Fruit fly (Drosophila melanogaster) whole organism, embryonic: Measurements from ENCODE around the gene CG31122.

Experiments
- ATbp ChIP-seq: fragments of 200-800 bp; sonication (Bioruptor generic); optimal IDR thresholded peaks from 2 replicates; lab custom pipeline; 2017; ENCODE audit warnings: missing biosample characterization, mild to moderate bottlenecking, missing genetic modification characterization, missing genetic modification reagents
- B-H1 ChIP-seq: fragments of 200-800 bp; sonication (Bioruptor generic); IDR thresholded peaks from 3 replicates; pipeline ENCODE4 v1.3.6; 2022; ENCODE audit warnings: missing biosample characterization, missing genetic modification characterization
- Blimp-1 ChIP-seq: fragments of 200-800 bp; sonication (Bioruptor generic); optimal IDR thresholded peaks from 3 replicates; lab custom pipeline; 2018; ENCODE audit warnings: missing biosample characterization, missing genetic modification characterization, mild to moderate bottlenecking, moderate library complexity, missing genetic modification reagents
- CG10565 ChIP-seq: fragments of 200-800 bp; sonication (Bioruptor generic); optimal IDR thresholded peaks from 3 replicates; lab custom pipeline; 2016; ENCODE audit warnings: missing biosample characterization, mild to moderate bottlenecking, missing genetic modification characterization
- CG11085 ChIP-seq: fragments of 200-800 bp; sonication (Bioruptor generic); IDR thresholded peaks from 2 replicates; pipeline ENCODE4 v1.3.6; 2022; ENCODE audit warnings: missing biosample characterization, missing genetic modification characterization
- CG12236 ChIP-seq: fragments of 200-800 bp; sonication (Bioruptor generic); optimal IDR thresholded peaks from 2 replicates; lab custom pipeline; 2016; ENCODE audit warnings: missing biosample characterization, missing genetic modification characterization
- CG13424 ChIP-seq: fragments of 200-800 bp; sonication (Bioruptor generic); optimal IDR thresholded peaks from 2 replicates; lab custom pipeline; 2019; ENCODE audit warnings: missing biosample characterization, mild to moderate bottlenecking, missing genetic modification characterization, moderate library complexity
- CG14014 ChIP-seq: fragments of 200-800 bp; sonication (Bioruptor generic); IDR thresholded peaks from 2 replicates; pipeline ENCODE4 v1.3.6; 2022; ENCODE audit warnings: missing biosample characterization, missing genetic modification characterization
- CG14965 ChIP-seq: fragments of 200-800 bp; sonication (Bioruptor generic); optimal IDR thresholded peaks from 2 replicates; lab custom pipeline; 2016; ENCODE audit warnings: missing biosample characterization, missing genetic modification characterization, borderline replicate concordance
- CG18599 ChIP-seq: fragments of 200-800 bp; sonication (Bioruptor generic); optimal IDR thresholded peaks from 3 replicates; lab custom pipeline; 2017; ENCODE audit warnings: missing biosample characterization, missing genetic modification characterization, mild to moderate bottlenecking, moderate library complexity, missing genetic modification reagents
- CG18619 ChIP-seq: fragments of 200-800 bp; sonication (Bioruptor generic); optimal IDR thresholded peaks from 3 replicates; lab custom pipeline; 2017; ENCODE audit warnings: missing biosample characterization, mild to moderate bottlenecking, missing genetic modification characterization
- CG2129 ChIP-seq: fragments of 200-800 bp; sonication (Bioruptor generic); IDR thresholded peaks from 2 replicates; pipeline ENCODE4 v1.3.6; 2022; ENCODE audit warnings: missing biosample characterization, missing genetic modification characterization; ENCODE audit not compliant: partially characterized antibody
- CG2875 ChIP-seq: fragments of 200-800 bp; sonication (Bioruptor generic); optimal IDR thresholded peaks from 2 replicates; lab custom pipeline; 2017; ENCODE audit warnings: missing biosample characterization, mild to moderate bottlenecking, missing genetic modification characterization, missing genetic modification reagents
- CG30020 ChIP-seq: fragments of 200-800 bp; optimal IDR thresholded peaks from 2 replicates; lab custom pipeline; 2019; ENCODE audit warnings: missing biosample characterization, mild to moderate bottlenecking, missing genetic modification characterization, moderate library complexity
- CG4282 ChIP-seq: fragments of 200-800 bp; sonication (Bioruptor generic); optimal IDR thresholded peaks from 2 replicates; lab custom pipeline; 2016; ENCODE audit warnings: missing biosample characterization, missing genetic modification characterization
- CG5953 ChIP-seq: fragments of 200-800 bp; sonication (Bioruptor generic); IDR thresholded peaks from 2 replicates; pipeline ENCODE4 v1.3.6; 2022; ENCODE audit warnings: missing biosample characterization, missing genetic modification characterization
- CG6683 ChIP-seq: fragments of 200-800 bp; sonication (Bioruptor generic); optimal IDR thresholded peaks from 2 replicates; lab custom pipeline; 2017; ENCODE audit warnings: missing biosample characterization, mild to moderate bottlenecking, missing genetic modification characterization, missing genetic modification reagents
- CG6765 ChIP-seq: fragments of 200-800 bp; sonication (Bioruptor generic); optimal IDR thresholded peaks from 3 replicates; lab custom pipeline; 2017; ENCODE audit warnings: missing biosample characterization, mild to moderate bottlenecking, missing genetic modification characterization
- CG9727 ChIP-seq: fragments of 200-800 bp; sonication (Bioruptor generic); optimal IDR thresholded peaks from 3 replicates; lab custom pipeline; 2017; ENCODE audit warnings: missing biosample characterization, mild to moderate bottlenecking, missing genetic modification characterization
- Chrac-16 ChIP-seq: fragments of 200-800 bp; sonication (Bioruptor generic); optimal IDR thresholded peaks from 3 replicates; lab custom pipeline; 2016; ENCODE audit warnings: missing biosample characterization, missing genetic modification characterization
- CoRest ChIP-seq: fragments of 200-800 bp; sonication (Bioruptor generic); optimal IDR thresholded peaks from 3 replicates; lab custom pipeline; 2018; ENCODE audit warnings: missing biosample characterization, mild to moderate bottlenecking, missing genetic modification characterization, moderate library complexity
- D19B ChIP-seq: fragments of 200-800 bp; sonication (Bioruptor generic); optimal IDR thresholded peaks from 2 replicates; lab custom pipeline; 2017; ENCODE audit warnings: missing biosample characterization, mild to moderate bottlenecking, missing genetic modification characterization
- Dad ChIP-seq: fragments of 200-800 bp; sonication (Bioruptor generic); optimal IDR thresholded peaks from 3 replicates; lab custom pipeline; 2016; ENCODE audit warnings: missing biosample characterization, missing genetic modification characterization
- Doc3 ChIP-seq: fragments of 200-800 bp; sonication (Bioruptor generic); IDR thresholded peaks from 3 replicates; pipeline ENCODE4 v1.3.6; 2022; ENCODE audit warnings: missing biosample characterization, missing genetic modification characterization; ENCODE audit not compliant: partially characterized antibody
- Hand ChIP-seq: fragments of 200-800 bp; sonication (Bioruptor generic); optimal IDR thresholded peaks from 2 replicates; lab custom pipeline; 2017; ENCODE audit warnings: mild to moderate bottlenecking, missing biosample characterization, missing genetic modification reagents, missing genetic modification characterization
- Hmr ChIP-seq: fragments of 200-800 bp; sonication (Bioruptor generic); optimal IDR thresholded peaks from 3 replicates; lab custom pipeline; 2017; ENCODE audit warnings: mild to moderate bottlenecking, missing biosample characterization, missing genetic modification reagents, missing genetic modification characterization
- Lhr ChIP-seq: fragments of 200-800 bp; sonication (Bioruptor generic); optimal IDR thresholded peaks from 3 replicates; lab custom pipeline; 2017; ENCODE audit warnings: mild to moderate bottlenecking, missing biosample characterization, missing genetic modification reagents, missing genetic modification characterization
- Oaz ChIP-seq: fragments of 200-800 bp; sonication (Bioruptor generic); IDR thresholded peaks from 2 replicates; pipeline ENCODE4 v1.3.6; 2022; ENCODE audit warnings: missing biosample characterization, missing genetic modification characterization
- PHDP ChIP-seq: fragments of 200-800 bp; sonication (Bioruptor generic); optimal IDR thresholded peaks from 3 replicates; lab custom pipeline; 2018; ENCODE audit warnings: missing biosample characterization, mild to moderate bottlenecking, missing genetic modification characterization, moderate library complexity
- Sin3A ChIP-seq: fragments of >200 bp; optimal IDR thresholded peaks from 2 replicates; lab custom pipeline; 2018
- Stat92E ChIP-seq, 3 experiments: fragments of >200 bp in 2 of 3; fragments of 200-800 bp in 1 of 3; sonication (Bioruptor generic) in 1 of 3; optimal IDR thresholded peaks; 2 replicates each; lab custom pipeline; 2017 to 2019; ENCODE audit warnings: missing biosample characterization in 3 of 3, missing genetic modification characterization in 3 of 3, mild to moderate bottlenecking in 1 of 3, moderate library complexity in 1 of 3
- Tbp ChIP-seq: fragments of >200 bp; optimal IDR thresholded peaks from 2 replicates; lab custom pipeline; 2018; ENCODE audit warnings: missing biosample characterization, missing genetic modification characterization
- Trl ChIP-seq, 3 experiments: fragments of >200 bp in 2 of 3; fragments of 200-800 bp in 1 of 3; sonication (Bioruptor generic) in 1 of 3; optimal IDR thresholded peaks; 2 replicates in 1 of 3; 3 replicates in 2 of 3; lab custom pipeline; 2016 to 2017; ENCODE audit warnings: missing biosample characterization in 1 of 3, missing genetic modification characterization in 1 of 3
- ara ChIP-seq: fragments of 200-800 bp; sonication (Bioruptor generic); IDR thresholded peaks from 2 replicates; pipeline ENCODE4 v1.3.6; 2022; ENCODE audit warnings: missing biosample characterization, missing genetic modification characterization
- bowl ChIP-seq: fragments of 200-800 bp; sonication (Bioruptor generic); IDR thresholded peaks from 2 replicates; pipeline ENCODE4 v1.3.6; 2022; ENCODE audit warnings: missing biosample characterization, missing genetic modification characterization
- chinmo ChIP-seq: fragments of 200-800 bp; sonication (Bioruptor generic); IDR thresholded peaks from 4 replicates; pipeline ENCODE4 v1.3.6; 2022; ENCODE audit warnings: missing biosample characterization, missing genetic modification characterization; ENCODE audit not compliant: partially characterized antibody
- chn ChIP-seq: fragments of 200-800 bp; sonication (Bioruptor generic); optimal IDR thresholded peaks from 2 replicates; lab custom pipeline; 2016; ENCODE audit warnings: missing biosample characterization, missing genetic modification characterization
- ci ChIP-seq: fragments of 200-800 bp; sonication (Bioruptor generic); IDR thresholded peaks from 3 replicates; pipeline ENCODE4 v1.3.6; 2022; ENCODE audit warnings: missing biosample characterization, missing genetic modification characterization
- crol ChIP-seq: fragments of 200-800 bp; sonication (Bioruptor generic); IDR thresholded peaks from 2 replicates; pipeline ENCODE4 v1.3.6; 2022; ENCODE audit warnings: missing biosample characterization, missing genetic modification characterization
- dmrt11E ChIP-seq: fragments of 200-800 bp; sonication (Bioruptor generic); optimal IDR thresholded peaks from 3 replicates; lab custom pipeline; 2018; ENCODE audit warnings: missing biosample characterization, mild to moderate bottlenecking, missing genetic modification characterization, moderate library complexity
- klu ChIP-seq: fragments of 200-800 bp; sonication (Bioruptor generic); IDR thresholded peaks from 2 replicates; pipeline ENCODE4 v1.3.6; 2022; ENCODE audit warnings: missing biosample characterization, missing genetic modification characterization
- lmd ChIP-seq: fragments of 200-800 bp; sonication (Bioruptor generic); IDR thresholded peaks from 2 replicates; pipeline ENCODE4 v1.3.6; 2022; ENCODE audit warnings: missing biosample characterization, missing genetic modification characterization
- onecut ChIP-seq: fragments of 200-800 bp; sonication (Bioruptor generic); IDR thresholded peaks from 2 replicates; pipeline ENCODE4 v1.3.6; 2022; ENCODE audit warnings: missing biosample characterization, missing genetic modification characterization
- tll ChIP-seq, 2 experiments: fragments of 200-800 bp in 1 of 2; fragments of >200 bp in 1 of 2; sonication (Bioruptor generic) in 1 of 2; optimal IDR thresholded peaks; 2 replicates each; lab custom pipeline; 2017 to 2019; ENCODE audit warnings: missing biosample characterization in 2 of 2, missing genetic modification characterization in 2 of 2, mild to moderate bottlenecking in 1 of 2, moderate library complexity in 1 of 2
- trh ChIP-seq: fragments of 200-800 bp; sonication (Bioruptor generic); optimal IDR thresholded peaks from 2 replicates; lab custom pipeline; 2016; ENCODE audit warnings: missing biosample characterization, missing genetic modification characterization
- unc-4 ChIP-seq: fragments of 200-800 bp; sonication (Bioruptor generic); IDR thresholded peaks from 2 replicates; pipeline ENCODE4 v1.3.6; 2022; ENCODE audit warnings: missing biosample characterization, missing genetic modification characterization; ENCODE audit not compliant: partially characterized antibody
- vfl ChIP-seq: fragments of 200-800 bp; sonication (Bioruptor generic); optimal IDR thresholded peaks from 2 replicates; lab custom pipeline; 2016; ENCODE audit warnings: missing biosample characterization, missing genetic modification characterization

Gene CG31122

dm6 chr3R:18438827-18439717 lies 26.4 kb upstream of the CG31122 start (continued):
- TF ChIP-seq B-H1 (no peak; the same call in 2 of the 3 replicates), CG12236 (GFP tag; lab: Kevin White, UChicago) (peak; percentile 37), trh (peak; percentile 40), Sin3A (no peak), CG30020 (tag; lab: Kevin White, UChicago) (no peak), Oaz (GFP tag; lab: Robert Waterston, UW) (no peak), Tbp (no peak), Lhr (peak; percentile 34), vfl (GFP tag; lab: Kevin White, UChicago) (no peak), CG2875 (GFP tag; lab: Kevin White, UChicago) (peak; percentile 68), D19B (GFP tag; lab: Kevin White, UChicago) (peak; percentile 69), Stat92E (GFP tag; optimal IDR thresholded peaks at IDR 0.05; lab: Kevin White, UChicago) (no peak), ara (GFP tag; lab: Robert Waterston, UW) (peak; percentile 63), CG18619 (peak; percentile 31), CG14965 (GFP tag; lab: Kevin White, UChicago) (peak; percentile 47), ATbp (GFP tag; lab: Kevin White, UChicago) (peak; percentile 79), CG2129 (no peak), CG5953 (no peak), chn (no peak), bowl (GFP tag; lab: Robert Waterston, UW) (no peak), Dad (GFP tag; lab: Kevin White, UChicago) (no peak), CG4282 (GFP tag; lab: Kevin White, UChicago) (peak; percentile 18), CG6683 (GFP tag; lab: Kevin White, UChicago) (no peak), Hmr (GFP tag; lab: Kevin White, UChicago) (peak; percentile 64), Hand (GFP tag; lab: Kevin White, UChicago) (peak; percentile 12), klu (GFP tag; lab: Robert Waterston, UW) (0 out of 2 replicates have a peak, but pooled peaks have one; percentile 13), CG10565 (no peak), Doc3 (GFP tag; lab: Robert Waterston, UW) (no peak), crol (no peak), CG6765 (GFP tag; lab: Kevin White, UChicago) (peak; percentile 34), Chrac-16 (GFP tag; lab: Kevin White, UChicago) (peak; percentile 25), CG14014 (peak; percentile 64), Trl (optimal IDR thresholded peaks at IDR 0.05; lab: Kevin White, UChicago) (no peak), Trl (GFP tag; optimal IDR thresholded peaks at IDR 0.05; lab: Kevin White, UChicago) (peak; percentile 57), dmrt11E (tag; lab: Kevin White, UChicago) (peak; percentile 34), lmd (GFP tag; lab: Robert Waterston, UW) (no peak; the same call in 1 of the 2 replicates), chinmo (GFP tag; lab: Robert Waterston, UW) (no peak), CG18599 (GFP tag; lab: Kevin White, UChicago) (peak; percentile 82), onecut (peak; percentile 16; the same call in 1 of the 2 replicates), ci (GFP tag; lab: Robert Waterston, UW) (0 out of 3 replicates have a peak, but pooled peaks have one; percentile 37), tll (GFP tag; optimal IDR thresholded peaks at IDR 0.05; lab: Kevin White, UChicago) (no peak), PHDP (tag; lab: Kevin White, UChicago) (peak; percentile 63), CG11085 (GFP tag; lab: Robert Waterston, UW) (no peak), CoRest (tag; lab: Kevin White, UChicago) (peak; percentile 78), unc-4 (GFP tag; lab: Robert Waterston, UW) (no peak), CG13424 (tag; lab: Kevin White, UChicago) (peak; percentile 44), CG9727 (GFP tag; lab: Kevin White, UChicago) (no peak), Blimp-1 (peak; percentile 45)
